Worm (Caenorhabditis elegans) whole organism, L1 larva: ENCODE data around the gene srj-1.

ENCODE experiments used
- C04F5.9 ChIP-seq: sonication (generic microtip); optimal IDR thresholded peaks from 2 replicates; lab custom pipeline; 2016; ENCODE audit warnings: missing genetic modification characterization, missing compliant biosample characterization
- C34B4.2 ChIP-seq: sonication (generic microtip); optimal IDR thresholded peaks from 2 replicates; lab custom pipeline; 2017; ENCODE audit warnings: mild to moderate bottlenecking, missing genetic modification characterization, missing compliant biosample characterization
- aha-1 ChIP-seq: fragments of 150-350 bp; optimal IDR thresholded peaks from 2 replicates; lab custom pipeline; 2014; ENCODE audit warnings: missing biosample characterization, missing genetic modification characterization
- aly-2 ChIP-seq: fragments of 150-350 bp; optimal IDR thresholded peaks from 2 replicates; lab custom pipeline; 2014; ENCODE audit warnings: missing biosample characterization, missing genetic modification characterization
- blmp-1 ChIP-seq: fragments of 150-350 bp; optimal IDR thresholded peaks from 2 replicates; lab custom pipeline; 2014; ENCODE audit warnings: missing biosample characterization, missing genetic modification characterization
- ceh-63 ChIP-seq: fragments of 200-800 bp; sonication (Bioruptor generic); optimal IDR thresholded peaks from 2 replicates; lab custom pipeline; 2018; ENCODE audit warnings: mild to moderate bottlenecking, missing genetic modification characterization, missing compliant biosample characterization
- ceh-8 ChIP-seq: fragments of 200-800 bp; sonication (Bioruptor generic); optimal IDR thresholded peaks from 2 replicates; lab custom pipeline; 2018; ENCODE audit warnings: mild to moderate bottlenecking, missing genetic modification characterization, moderate library complexity, missing compliant biosample characterization
- ceh-82 ChIP-seq, 3 experiments: fragments of 150-350 bp in 1 of 3; sonication (generic microtip) in 2 of 3; optimal IDR thresholded peaks; 2 replicates each; lab custom pipeline; 2014 to 2017; ENCODE audit warnings: missing biosample characterization in 3 of 3, missing genetic modification characterization in 3 of 3
- ceh-90 ChIP-seq: sonication (generic microtip); optimal IDR thresholded peaks from 2 replicates; lab custom pipeline; 2016; ENCODE audit warnings: missing genetic modification characterization, missing compliant biosample characterization
- ces-1 ChIP-seq: fragments of 150-350 bp; optimal IDR thresholded peaks from 2 replicates; lab custom pipeline; 2014; ENCODE audit warnings: missing biosample characterization, missing genetic modification reagents, missing genetic modification characterization
- dpl-1 ChIP-seq, 3 experiments: fragments of 150-350 bp in 2 of 3; sonication (generic microtip) in 1 of 3; optimal IDR thresholded peaks; 2 replicates each; lab custom pipeline; 2014 to 2017; ENCODE audit warnings: missing biosample characterization in 3 of 3, missing genetic modification characterization in 3 of 3, missing genetic modification reagents in 3 of 3
- efl-1 ChIP-seq, 4 experiments: fragments of 150-350 bp; optimal IDR thresholded peaks in 3 of 4; peaks in 1 of 4; 1 replicate in 1 of 4; 2 replicates in 3 of 4; lab custom pipeline; 2014; ENCODE audit warnings: missing biosample characterization in 2 of 4, missing genetic modification characterization in 2 of 4, missing genetic modification reagents in 2 of 4
- efl-3 ChIP-seq: fragments of 200-800 bp; sonication (Bioruptor generic); optimal IDR thresholded peaks from 2 replicates; lab custom pipeline; 2018; ENCODE audit warnings: mild to moderate bottlenecking, missing genetic modification characterization, missing compliant biosample characterization
- egl-13 ChIP-seq: sonication (generic microtip); optimal IDR thresholded peaks from 2 replicates; lab custom pipeline; 2016; ENCODE audit warnings: missing genotype, missing genetic modification reagents, missing genetic modification characterization, missing compliant biosample characterization
- elt-2 ChIP-seq: sonication (generic microtip); optimal IDR thresholded peaks from 2 replicates; lab custom pipeline; 2016; ENCODE audit warnings: missing genetic modification characterization, mild to moderate bottlenecking, inconsistent platforms, missing compliant biosample characterization, missing genetic modification reagents
- elt-3 ChIP-seq, 6 experiments: fragments of 150-350 bp in 1 of 6; sonication (generic microtip); optimal IDR thresholded peaks; 2 replicates each; lab custom pipeline; 2017 to 2018; ENCODE audit warnings: missing biosample characterization in 6 of 6, missing genetic modification characterization in 6 of 6, inconsistent platforms in 1 of 6
- fkh-8 ChIP-seq: sonication (generic microtip); optimal IDR thresholded peaks from 2 replicates; lab custom pipeline; 2016; ENCODE audit warnings: mild to moderate bottlenecking, missing genetic modification characterization, missing compliant biosample characterization
- grh-1 ChIP-seq: fragments of 200-800 bp; sonication (Bioruptor generic); IDR thresholded peaks from 2 replicates; pipeline ENCODE4 v1.3.6; 2022; ENCODE audit warnings: missing genetic modification reagents, missing genetic modification characterization, missing compliant biosample characterization
- hlh-17 ChIP-seq: fragments of 200-800 bp; sonication (Bioruptor generic); optimal IDR thresholded peaks from 2 replicates; lab custom pipeline; 2018; ENCODE audit warnings: missing genetic modification characterization, mild to moderate bottlenecking, missing compliant biosample characterization, moderate library complexity, borderline replicate concordance
- irx-1 ChIP-seq: sonication (generic microtip); optimal IDR thresholded peaks from 2 replicates; lab custom pipeline; 2016; ENCODE audit warnings: missing genetic modification characterization, missing compliant biosample characterization
- lin-14 ChIP-seq: fragments of 200-800 bp; sonication (Bioruptor generic); optimal IDR thresholded peaks from 2 replicates; lab custom pipeline; 2018; ENCODE audit warnings: mild to moderate bottlenecking, missing genetic modification characterization, moderate library complexity, missing compliant biosample characterization
- lin-15B ChIP-seq: fragments of 150-350 bp; sonication (generic microtip); optimal IDR thresholded peaks from 3 replicates; lab custom pipeline; 2014; ENCODE audit warnings: missing biosample characterization, missing genetic modification characterization
- lir-3 ChIP-seq: sonication (generic microtip); optimal IDR thresholded peaks from 2 replicates; lab custom pipeline; 2016; ENCODE audit warnings: mild to moderate bottlenecking, missing genetic modification characterization, moderate library complexity, missing compliant biosample characterization; ENCODE audit not compliant: poor library complexity
- lsy-2 ChIP-seq, 2 experiments: fragments of 150-350 bp; optimal IDR thresholded peaks; 2 replicates each; lab custom pipeline; 2014; ENCODE audit warnings: missing biosample characterization in 2 of 2, missing genetic modification characterization in 2 of 2
- mab-9 ChIP-seq: fragments of 200-800 bp; sonication (Bioruptor generic); IDR thresholded peaks from 2 replicates; pipeline ENCODE4 v1.3.6; 2022; ENCODE audit warnings: missing genetic modification reagents, missing genetic modification characterization, missing compliant biosample characterization
- mdl-1 ChIP-seq, 2 experiments: fragments of 150-350 bp; optimal IDR thresholded peaks; 2 replicates each; lab custom pipeline; 2014 to 2017; ENCODE audit warnings: missing biosample characterization in 2 of 2, missing genetic modification characterization in 2 of 2, inconsistent platforms in 1 of 2
- mef-2 ChIP-seq: fragments of 150-350 bp; optimal IDR thresholded peaks from 2 replicates; lab custom pipeline; 2014; ENCODE audit warnings: missing biosample characterization, missing genetic modification characterization
- mep-1 ChIP-seq: fragments of 150-350 bp; optimal IDR thresholded peaks from 2 replicates; lab custom pipeline; 2014; ENCODE audit warnings: missing biosample characterization, missing genetic modification characterization
- nhr-12 ChIP-seq: sonication (generic microtip); optimal IDR thresholded peaks from 2 replicates; lab custom pipeline; 2017; ENCODE audit warnings: missing biosample characterization, missing genetic modification characterization
- nhr-19 ChIP-seq: fragments of 200-800 bp; sonication (Bioruptor generic); conservative IDR thresholded peaks from 2 replicates; pipeline ENCODE4 v1.3.6; 2022; ENCODE audit warnings: missing genetic modification characterization, missing compliant biosample characterization
- nhr-20 ChIP-seq: sonication (generic microtip); optimal IDR thresholded peaks from 2 replicates; lab custom pipeline; 2016; ENCODE audit warnings: mild to moderate bottlenecking, missing genetic modification characterization, missing compliant biosample characterization
- nhr-237 ChIP-seq: fragments of 150-350 bp; optimal IDR thresholded peaks from 2 replicates; lab custom pipeline; 2014; ENCODE audit warnings: missing biosample characterization, missing genetic modification characterization
- nhr-71 ChIP-seq: sonication (generic microtip); optimal IDR thresholded peaks from 2 replicates; lab custom pipeline; 2016; ENCODE audit warnings: mild to moderate bottlenecking, missing genetic modification characterization, moderate library complexity, missing compliant biosample characterization
- nhr-84 ChIP-seq: sonication (generic microtip); optimal IDR thresholded peaks from 2 replicates; lab custom pipeline; 2017; ENCODE audit warnings: missing biosample characterization, missing genetic modification characterization
- nhr-85 ChIP-seq: sonication (generic microtip); peaks from one replicate; lab custom pipeline; 2016; ENCODE audit warnings: missing genetic modification characterization, inconsistent platforms, missing compliant biosample characterization
- pag-3 ChIP-seq: sonication (generic microtip); optimal IDR thresholded peaks from 2 replicates; lab custom pipeline; 2017; ENCODE audit warnings: missing genetic modification characterization, mild to moderate bottlenecking, missing compliant biosample characterization, antibody characterized with exemption, borderline replicate concordance; ENCODE audit not compliant: insufficient read depth
- rnt-1 ChIP-seq: sonication (generic microtip); optimal IDR thresholded peaks from 2 replicates; lab custom pipeline; 2016; ENCODE audit warnings: mild to moderate bottlenecking, missing genetic modification characterization, moderate library complexity, missing compliant biosample characterization
- skn-1 ChIP-seq: fragments of 150-350 bp; optimal IDR thresholded peaks from 2 replicates; lab custom pipeline; 2014; ENCODE audit warnings: missing biosample characterization, missing genetic modification characterization
- snpc-4 ChIP-seq: fragments of 150-350 bp; optimal IDR thresholded peaks from 2 replicates; lab custom pipeline; 2014; ENCODE audit warnings: missing biosample characterization, missing genetic modification characterization
- snu-23 ChIP-seq: sonication (generic microtip); optimal IDR thresholded peaks from 2 replicates; lab custom pipeline; 2016; ENCODE audit warnings: missing genetic modification characterization, missing compliant biosample characterization
- sox-4 ChIP-seq: sonication (generic microtip); optimal IDR thresholded peaks from 2 replicates; lab custom pipeline; 2016; ENCODE audit warnings: missing genetic modification characterization, missing compliant biosample characterization
- swsn-7 ChIP-seq: sonication (generic microtip); optimal IDR thresholded peaks from 2 replicates; lab custom pipeline; 2016; ENCODE audit warnings: missing genetic modification characterization, missing compliant biosample characterization
- tlp-1 ChIP-seq: fragments of 150-350 bp; optimal IDR thresholded peaks from 2 replicates; lab custom pipeline; 2014; ENCODE audit warnings: missing biosample characterization, missing genetic modification characterization
- unc-130 ChIP-seq: fragments of 150-350 bp; optimal IDR thresholded peaks from 2 replicates; lab custom pipeline; 2017; ENCODE audit warnings: missing biosample characterization, missing genetic modification characterization, inconsistent platforms
- unc-62 ChIP-seq: fragments of 150-350 bp; optimal IDR thresholded peaks from 2 replicates; lab custom pipeline; 2014; ENCODE audit warnings: missing biosample characterization, missing genetic modification reagents, missing genetic modification characterization
- unc-98 ChIP-seq: fragments of 200-800 bp; sonication (Bioruptor generic); IDR thresholded peaks from 2 replicates; pipeline ENCODE4 v1.3.6; 2022; ENCODE audit warnings: missing genetic modification characterization, missing compliant biosample characterization
- xbp-1 ChIP-seq: sonication (generic microtip); optimal IDR thresholded peaks from 2 replicates; lab custom pipeline; 2016; ENCODE audit warnings: missing genetic modification characterization, missing compliant biosample characterization
- zag-1 ChIP-seq: fragments of 150-350 bp; optimal IDR thresholded peaks from 2 replicates; lab custom pipeline; 2014; ENCODE audit warnings: missing biosample characterization, missing genetic modification characterization
- ztf-11 ChIP-seq, 2 experiments: sonication (generic microtip); optimal IDR thresholded peaks; 2 replicates each; lab custom pipeline; 2016 to 2017; ENCODE audit warnings: missing genetic modification characterization in 2 of 2, missing biosample characterization in 1 of 2, missing compliant biosample characterization in 1 of 2

Gene srj-1

ce11 chrIV:11937087-11937486 lies 28.1 kb downstream of the srj-1 start, which contains the start of gene slc-5A12:
TSS of gene slc-5A12 (plus strand) at chrIV:11937419.
- no peak for TF ChIP-seq efl-1 (optimal IDR thresholded peaks at IDR 0.05; lab: Kevin White, UChicago)
- no peak for TF ChIP-seq efl-1 (GFP tag; optimal IDR thresholded peaks at IDR 0.05 in 1 of 2; lab: Kevin White, UChicago)
- no peak for TF ChIP-seq efl-3 (GFP tag; lab: Kevin White, UChicago)
- no peak for TF ChIP-seq unc-130 (tag; lab: Kevin White, UChicago)
- no peak for TF ChIP-seq ceh-82 (tag; optimal IDR thresholded peaks at IDR 0.05; lab: Kevin White, UChicago)
- no peak for TF ChIP-seq mep-1 (tag; lab: Kevin White, UChicago)
- no peak for TF ChIP-seq aha-1
- TF ChIP-seq zag-1 (tag; lab: Kevin White, UChicago), result no peak
- TF ChIP-seq nhr-85 (tag; lab: Kevin White, UChicago), result peak; percentile 41
- TF ChIP-seq lir-3 (tag; lab: Kevin White, UChicago), result no peak
- TF ChIP-seq elt-3 (tag; optimal IDR thresholded peaks at IDR 0.05; lab: Kevin White, UChicago), result peak in 1 of 6 experiments; percentile 1
- TF ChIP-seq nhr-237 (tag; lab: Kevin White, UChicago), result no peak
- no peak for TF ChIP-seq ceh-63 (GFP tag; lab: Kevin White, UChicago)
- no peak for TF ChIP-seq C04F5.9
- TF ChIP-seq mdl-1 (tag; optimal IDR thresholded peaks at IDR 0.05; lab: Kevin White, UChicago), result no peak
- no peak for TF ChIP-seq aly-2
- no peak for TF ChIP-seq lsy-2 (tag; optimal IDR thresholded peaks at IDR 0.05; lab: Kevin White, UChicago)
- TF ChIP-seq egl-13 (tag; lab: Kevin White, UChicago), result no peak
- TF ChIP-seq xbp-1 (tag; lab: Kevin White, UChicago), result no peak
- peak; percentile 72 for TF ChIP-seq blmp-1 (tag; lab: Kevin White, UChicago)
- peak; percentile 20 for TF ChIP-seq snu-23 (GFP tag; lab: Kevin White, UChicago)
- TF ChIP-seq swsn-7, result no peak
- no peak for TF ChIP-seq unc-98 (GFP tag; lab: Robert Waterston, UW)
- no peak for TF ChIP-seq irx-1

- no peak for TF ChIP-seq rnt-1 (tag; lab: Kevin White, UChicago)
- TF ChIP-seq ceh-90 (tag; lab: Kevin White, UChicago), result no peak
- no peak for TF ChIP-seq unc-62 (GFP tag; lab: Kevin White, UChicago)
- no peak for TF ChIP-seq mef-2
- no peak for TF ChIP-seq grh-1 (GFP tag; lab: Robert Waterston, UW)
- TF ChIP-seq mab-9 (GFP tag; lab: Robert Waterston, UW), result no peak
- TF ChIP-seq C34B4.2 (tag; lab: Kevin White, UChicago), result no peak
- TF ChIP-seq dpl-1 (GFP tag; optimal IDR thresholded peaks at IDR 0.05; lab: Kevin White, UChicago), result no peak
- no peak for TF ChIP-seq fkh-8 (tag; lab: Kevin White, UChicago)
- TF ChIP-seq sox-4, result no peak
- no peak for TF ChIP-seq tlp-1 (tag; lab: Kevin White, UChicago)
Observed at ce11 chrIV:11930572-11930971, 34.7 kb downstream of the srj-1 start, which contains the start of gene nhx-9. TSS of gene nhx-9 (plus strand) at chrIV:11930872.

- TF ChIP-seq nhr-85 (tag; lab: Kevin White, UChicago), result peak; percentile 81
- TF ChIP-seq nhr-71, result peak; percentile 66
- TF ChIP-seq lin-14 (GFP tag; lab: Kevin White, UChicago), result peak; percentile 41
- TF ChIP-seq ztf-11 (tag; optimal IDR thresholded peaks at IDR 0.05; lab: Kevin White, UChicago), result peak in 1 of 2 experiments; percentile 9
- TF ChIP-seq zag-1 (tag; lab: Kevin White, UChicago), result no peak
- peak; percentile 29 for TF ChIP-seq swsn-7
- TF ChIP-seq mep-1 (tag; lab: Kevin White, UChicago), result peak; percentile 23
- peak; percentile 55 for TF ChIP-seq skn-1
- no peak for TF ChIP-seq ces-1 (GFP tag; lab: Kevin White, UChicago)
- no peak for TF ChIP-seq pag-3 (tag; lab: Kevin White, UChicago)
- TF ChIP-seq nhr-84, result no peak
- TF ChIP-seq efl-3 (GFP tag; lab: Kevin White, UChicago), result no peak
- peak; percentile 63 for TF ChIP-seq nhr-19 (GFP tag; lab: Robert Waterston, UW)
- no peak for TF ChIP-seq nhr-12
- TF ChIP-seq elt-3 (tag; optimal IDR thresholded peaks at IDR 0.05; lab: Kevin White, UChicago), result peak in 2 of 6 experiments; percentile 20 to 21
- no peak for TF ChIP-seq lin-15B (tag; lab: Kevin White, UChicago)
- TF ChIP-seq ceh-8 (GFP tag; lab: Kevin White, UChicago), result no peak
- TF ChIP-seq elt-2 (tag; lab: Kevin White, UChicago), result peak; percentile 32
- TF ChIP-seq hlh-17, result no peak
- peak; percentile 27; the same call in 1 of the 2 replicates for TF ChIP-seq grh-1 (GFP tag; lab: Robert Waterston, UW)
- TF ChIP-seq nhr-20 (tag; lab: Kevin White, UChicago), result peak; percentile 94
- no peak for TF ChIP-seq snpc-4 (tag; lab: Kevin White, UChicago)
- no peak for TF ChIP-seq mef-2
Observed at ce11 chrIV:11928388-11928787, 36.8 kb downstream of the srj-1 start.
